Worm (Caenorhabditis elegans) whole organism, early embryonic: ENCODE data around the gene F28A10.1.

Source experiments
- tbx-11 ChIP-seq: fragments of 200-800 bp; sonication (Bioruptor generic); IDR thresholded peaks from 2 replicates; pipeline ENCODE4 v1.3.6; 2022; ENCODE audit warnings: missing genetic modification characterization, missing compliant biosample characterization
- tbx-37 ChIP-seq: fragments of 200-800 bp; sonication (Bioruptor generic); conservative IDR thresholded peaks from 2 replicates; pipeline ENCODE4 v1.3.6; 2022; ENCODE audit warnings: missing genetic modification reagents, missing genetic modification characterization, missing compliant biosample characterization
- tra-4 ChIP-seq: sonication (generic microtip); optimal IDR thresholded peaks from 2 replicates; lab custom pipeline; 2017; ENCODE audit warnings: missing genetic modification characterization, missing compliant biosample characterization

ce11 chrII:843971-844370 lies 18.4 kb downstream of the F28A10.1 start, which contains the start of gene F28A10.4:
- TF ChIP-seq tra-4 (tag; lab: Kevin White, UChicago): no peak
- no peak for TF ChIP-seq tbx-11 (GFP tag; lab: Robert Waterston, UW)
- TF ChIP-seq tbx-37: no peak
